Worm (Caenorhabditis elegans) whole organism, early embryonic: Measurements from ENCODE around the gene srx-26.

Experiments used
- B0310.2 ChIP-seq: sonication (generic microtip); optimal IDR thresholded peaks from 2 replicates; lab custom pipeline; 2016; ENCODE audit warnings: mild to moderate bottlenecking, missing genetic modification characterization, missing compliant biosample characterization
- F13C5.2 ChIP-seq: sonication (generic microtip); optimal IDR thresholded peaks from 2 replicates; lab custom pipeline; 2017; ENCODE audit warnings: mild to moderate bottlenecking, missing genetic modification characterization, inconsistent platforms, missing compliant biosample characterization
- aly-1 ChIP-seq: sonication (generic microtip); optimal IDR thresholded peaks from 2 replicates; lab custom pipeline; 2016; ENCODE audit warnings: missing genetic modification characterization, missing compliant biosample characterization
- ama-1 ChIP-seq: fragments of 150-350 bp; optimal IDR thresholded peaks from 2 replicates; lab custom pipeline; 2014
- ceh-13 ChIP-seq: fragments of 200-800 bp; sonication (Bioruptor generic); optimal IDR thresholded peaks from 2 replicates; lab custom pipeline; 2018; ENCODE audit warnings: mild to moderate bottlenecking, missing genetic modification characterization, missing compliant biosample characterization
- ceh-36 ChIP-seq: sonication (generic microtip); optimal IDR thresholded peaks from 2 replicates; lab custom pipeline; 2016; ENCODE audit warnings: missing genetic modification characterization, inconsistent platforms, missing compliant biosample characterization
- ets-7 ChIP-seq: sonication (generic microtip); optimal IDR thresholded peaks from 2 replicates; lab custom pipeline; 2016; ENCODE audit warnings: missing genotype, missing genetic modification characterization, missing compliant biosample characterization
- flt-1 ChIP-seq: fragments of 200-800 bp; sonication (Bioruptor generic); IDR thresholded peaks from 2 replicates; pipeline ENCODE4 v1.3.6; 2022; ENCODE audit warnings: missing genetic modification characterization, missing compliant biosample characterization
- hmbx-1 ChIP-seq: sonication (generic microtip); optimal IDR thresholded peaks from 2 replicates; lab custom pipeline; 2016; ENCODE audit warnings: mild to moderate bottlenecking, missing genetic modification characterization, missing compliant biosample characterization
- hmg-4 ChIP-seq: fragments of 200-800 bp; sonication (Bioruptor generic); optimal IDR thresholded peaks from 2 replicates; lab custom pipeline; 2018; ENCODE audit warnings: mild to moderate bottlenecking, missing genetic modification characterization, missing compliant biosample characterization
- hnd-1 ChIP-seq: sonication (generic microtip); optimal IDR thresholded peaks from 2 replicates; lab custom pipeline; 2016; ENCODE audit warnings: missing genetic modification characterization, missing compliant biosample characterization
- pes-1 ChIP-seq: fragments of 200-800 bp; sonication (Bioruptor generic); IDR thresholded peaks from 2 replicates; pipeline ENCODE4 v1.3.6; 2022; ENCODE audit warnings: missing genetic modification reagents, missing genetic modification characterization, missing compliant biosample characterization
- scrt-1 ChIP-seq: fragments of 200-800 bp; sonication (Bioruptor generic); IDR thresholded peaks from 2 replicates; pipeline ENCODE4 v1.3.6; 2022; ENCODE audit warnings: missing genetic modification characterization, missing compliant biosample characterization
- sea-1 ChIP-seq: fragments of 200-800 bp; sonication (Bioruptor generic); conservative IDR thresholded peaks from 2 replicates; pipeline ENCODE4 v1.3.6; 2022; ENCODE audit warnings: missing genetic modification characterization, missing compliant biosample characterization
- tbx-11 ChIP-seq: fragments of 200-800 bp; sonication (Bioruptor generic); IDR thresholded peaks from 2 replicates; pipeline ENCODE4 v1.3.6; 2022; ENCODE audit warnings: missing genetic modification characterization, missing compliant biosample characterization
- tbx-37 ChIP-seq: fragments of 200-800 bp; sonication (Bioruptor generic); conservative IDR thresholded peaks from 2 replicates; pipeline ENCODE4 v1.3.6; 2022; ENCODE audit warnings: missing genetic modification reagents, missing genetic modification characterization, missing compliant biosample characterization
- tra-4 ChIP-seq: sonication (generic microtip); optimal IDR thresholded peaks from 2 replicates; lab custom pipeline; 2017; ENCODE audit warnings: missing genetic modification characterization, missing compliant biosample characterization

The srx-26 gene

ce11 chrV:2758437-2758836, 5.5 kb upstream of the srx-26 start:
- no peak for TF ChIP-seq tbx-37 (GFP tag; lab: Robert Waterston, UW)
- TF ChIP-seq hmbx-1 (tag; lab: Kevin White, UChicago), result no peak
- TF ChIP-seq pes-1, result no peak
- TF ChIP-seq ama-1 (lab: Kevin White, UChicago), result no peak
- TF ChIP-seq tbx-11, result no peak
- no peak for TF ChIP-seq sea-1 (GFP tag; lab: Robert Waterston, UW)
- no peak for TF ChIP-seq hmg-4 (GFP tag; lab: Kevin White, UChicago)
- TF ChIP-seq ets-7 (tag; lab: Kevin White, UChicago), result no peak
- TF ChIP-seq hnd-1, result no peak

DNA sequence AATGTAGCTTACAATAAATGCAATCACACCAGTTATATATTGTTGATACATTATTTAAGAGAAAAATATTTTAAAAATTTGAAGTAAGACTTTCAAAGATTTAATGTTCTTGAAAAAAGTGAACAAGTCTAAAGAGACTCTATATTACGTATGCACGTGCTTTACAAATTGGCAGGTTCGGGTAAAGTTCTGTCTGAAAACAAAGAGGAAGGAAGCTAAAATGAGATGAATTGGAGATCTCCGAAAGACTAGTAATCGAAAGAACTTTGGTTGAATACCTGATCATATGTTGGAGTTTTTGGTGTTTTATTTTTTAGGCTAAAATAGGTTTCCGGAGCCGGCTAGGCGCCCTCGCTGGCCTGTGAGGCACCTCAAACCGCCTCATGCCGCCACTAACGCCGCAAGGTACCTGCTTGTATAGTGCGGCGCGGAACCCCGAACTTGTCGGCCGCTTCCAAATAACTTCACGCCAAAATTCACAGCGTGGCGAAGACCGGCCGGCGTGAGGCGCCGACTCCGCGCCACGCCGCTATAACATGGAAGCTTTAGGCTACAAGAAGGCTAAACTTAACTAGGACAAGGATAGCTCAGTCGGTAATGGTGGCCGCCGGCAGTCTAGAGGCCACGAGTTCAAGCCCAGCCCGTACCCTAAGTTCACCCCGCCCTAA, 4.5 kb upstream of the srx-26 start, which contains the start of gene srx-28:
Gene srx-28, minus strand, starts transcription at position 51 of the 668 bp plus-strand sequence.
- TF ChIP-seq ama-1 (lab: Kevin White, UChicago), result no peak
- no peak for TF ChIP-seq scrt-1 (GFP tag; lab: Robert Waterston, UW)
- TF ChIP-seq F13C5.2 (tag; lab: Kevin White, UChicago), result no peak

- TF ChIP-seq ceh-36 (tag; lab: Kevin White, UChicago), result no peak
- TF ChIP-seq ceh-13 (GFP tag; lab: Kevin White, UChicago), result no peak
- no peak for TF ChIP-seq tbx-37 (GFP tag; lab: Robert Waterston, UW)
- no peak for TF ChIP-seq ets-7 (tag; lab: Kevin White, UChicago)
- TF ChIP-seq flt-1 (GFP tag; lab: Robert Waterston, UW), result no peak
- TF ChIP-seq sea-1 (GFP tag; lab: Robert Waterston, UW), result no peak
- TF ChIP-seq pes-1, result no peak
Observed at ce11 chrV:2750006-2750405, 2.9 kb downstream of the srx-26 start, which contains the start of gene srx-24. Gene srx-24, minus strand, starts transcription at chrV:2750106.

DNA sequence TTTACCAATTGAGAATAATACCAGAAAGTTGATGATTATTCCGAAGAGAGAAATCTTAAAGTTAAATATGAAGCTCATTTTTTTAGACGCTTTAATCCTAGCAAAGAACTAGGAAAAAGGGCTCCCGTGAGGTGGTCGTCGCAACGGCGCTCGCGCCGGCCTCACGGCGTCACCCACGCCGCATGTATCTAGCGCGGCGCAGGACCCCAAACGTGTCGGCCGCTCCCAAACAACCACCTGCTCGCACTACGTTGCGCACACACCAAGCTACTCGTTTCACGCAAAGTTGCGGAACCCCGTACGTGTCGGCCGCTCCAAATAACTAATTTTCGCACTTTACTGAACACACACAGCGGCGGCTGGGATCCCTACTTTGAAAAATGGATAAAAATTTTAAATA, 6.5 kb downstream of the srx-26 start:
- no peak for TF ChIP-seq sea-1 (GFP tag; lab: Robert Waterston, UW)
- no peak for TF ChIP-seq tbx-37 (GFP tag; lab: Robert Waterston, UW)
- TF ChIP-seq ets-7 (tag; lab: Kevin White, UChicago), result no peak
- TF ChIP-seq ceh-13 (GFP tag; lab: Kevin White, UChicago), result no peak
- no peak for TF ChIP-seq tbx-11
- no peak for TF ChIP-seq scrt-1 (GFP tag; lab: Robert Waterston, UW)
- no peak for TF ChIP-seq aly-1 (tag; lab: Kevin White, UChicago)
- TF ChIP-seq tra-4 (tag; lab: Kevin White, UChicago), result no peak

DNA sequence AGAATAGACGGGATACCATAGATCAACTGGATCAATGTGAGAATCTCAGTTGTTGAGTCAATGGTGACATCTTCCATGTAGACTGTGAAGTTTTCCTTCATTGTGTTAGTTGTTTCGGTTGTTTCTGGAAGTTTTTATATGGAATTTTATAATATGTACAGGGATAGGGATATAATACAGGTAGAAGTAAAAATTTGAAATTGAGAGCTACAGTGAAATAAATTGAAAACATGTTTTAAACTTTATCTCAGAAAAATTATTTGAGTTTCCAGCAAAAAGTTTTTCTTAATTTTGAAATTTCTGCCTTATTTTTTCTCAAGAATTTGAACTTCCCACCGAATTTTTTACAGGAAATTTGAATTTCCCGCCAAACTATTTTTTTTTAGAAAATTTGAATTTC, 10.6 kb downstream of the srx-26 start, which contains the start of gene srg-62:
Gene srg-62, minus strand, starts transcription at position 101 of the 400 bp plus-strand sequence.
- TF ChIP-seq sea-1 (GFP tag; lab: Robert Waterston, UW) (no peak), tbx-11 (no peak), ets-7 (tag; lab: Kevin White, UChicago) (no peak), scrt-1 (GFP tag; lab: Robert Waterston, UW) (no peak), B0310.2 (tag; lab: Kevin White, UChicago) (no peak), F13C5.2 (tag; lab: Kevin White, UChicago) (no peak), flt-1 (GFP tag; lab: Robert Waterston, UW) (no peak), hnd-1 (no peak), hmbx-1 (tag; lab: Kevin White, UChicago) (no peak), ceh-36 (tag; lab: Kevin White, UChicago) (no peak), aly-1 (tag; lab: Kevin White, UChicago) (no peak), ama-1 (lab: Kevin White, UChicago) (no peak), hmg-4 (GFP tag; lab: Kevin White, UChicago) (no peak), tra-4 (tag; lab: Kevin White, UChicago) (no peak), ceh-13 (GFP tag; lab: Kevin White, UChicago) (no peak)

- TF ChIP-seq sea-1 (GFP tag; lab: Robert Waterston, UW), result no peak
- no peak for TF ChIP-seq ets-7 (tag; lab: Kevin White, UChicago)
- no peak for TF ChIP-seq hmg-4 (GFP tag; lab: Kevin White, UChicago)
- TF ChIP-seq ceh-13 (GFP tag; lab: Kevin White, UChicago), result no peak
- TF ChIP-seq F13C5.2 (tag; lab: Kevin White, UChicago), result no peak
Observed at ce11 chrV:2740228-2740627, 12.7 kb downstream of the srx-26 start, which contains the start of gene srg-61. Gene srg-61, minus strand, starts transcription at chrV:2740328.

ce11 chrV:2739607-2740006, 13.3 kb downstream of the srx-26 start:
- TF ChIP-seq scrt-1 (GFP tag; lab: Robert Waterston, UW), result no peak
- no peak for TF ChIP-seq B0310.2 (tag; lab: Kevin White, UChicago)
- TF ChIP-seq tra-4 (tag; lab: Kevin White, UChicago), result no peak
- TF ChIP-seq flt-1 (GFP tag; lab: Robert Waterston, UW), result no peak
- TF ChIP-seq tbx-11, result no peak
- no peak for TF ChIP-seq hnd-1
- TF ChIP-seq sea-1 (GFP tag; lab: Robert Waterston, UW), result no peak
- TF ChIP-seq ets-7 (tag; lab: Kevin White, UChicago), result no peak
- no peak for TF ChIP-seq F13C5.2 (tag; lab: Kevin White, UChicago)
- no peak for TF ChIP-seq tbx-37 (GFP tag; lab: Robert Waterston, UW)
- TF ChIP-seq ceh-13 (GFP tag; lab: Kevin White, UChicago), result no peak
- TF ChIP-seq ama-1 (lab: Kevin White, UChicago), result no peak
- no peak for TF ChIP-seq ceh-36 (tag; lab: Kevin White, UChicago)
- no peak for TF ChIP-seq aly-1 (tag; lab: Kevin White, UChicago)
- no peak for TF ChIP-seq hmg-4 (GFP tag; lab: Kevin White, UChicago)
- no peak for TF ChIP-seq hmbx-1 (tag; lab: Kevin White, UChicago)
- TF ChIP-seq pes-1, result no peak
